Fruit fly (Drosophila melanogaster) whole organism, wandering third instar larva: ENCODE measurements around the gene TSG101.
A peak's percentile ranks its signal among the peaks of the same experiment; 100 is the strongest.

Experiments used
- Abd-B ChIP-seq: fragments of >200 bp; optimal IDR thresholded peaks from 2 replicates; lab custom pipeline; 2017; ENCODE audit warnings: missing biosample characterization, missing genetic modification characterization
- CG9705 ChIP-seq: fragments of 200-800 bp; sonication (Bioruptor generic); optimal IDR thresholded peaks from 2 replicates; lab custom pipeline; 2018; ENCODE audit warnings: missing biosample characterization, mild to moderate bottlenecking, missing genetic modification characterization
- Dfd ChIP-seq: fragments of >200 bp; optimal IDR thresholded peaks from 2 replicates; lab custom pipeline; 2017; ENCODE audit warnings: missing biosample characterization, missing genetic modification characterization
- Dif ChIP-seq: fragments of 200-275, 200-300 bp; sonication (Bioruptor generic); optimal IDR thresholded peaks from 2 replicates; lab custom pipeline; 2018; ENCODE audit warnings: missing biosample characterization, missing genetic modification characterization; ENCODE audit not compliant: partially characterized antibody
- GATAd ChIP-seq: sonication (Bioruptor generic); optimal IDR thresholded peaks from 2 replicates; lab custom pipeline; 2016; ENCODE audit warnings: missing biosample characterization, missing genetic modification characterization
- HLH106 ChIP-seq: fragments of 200-800 bp; optimal IDR thresholded peaks from 3 replicates; lab custom pipeline; 2019; ENCODE audit warnings: missing biosample characterization, mild to moderate bottlenecking, missing genetic modification characterization, moderate library complexity
- Hnf4 ChIP-seq: fragments of 200-800 bp; sonication (Bioruptor generic); optimal IDR thresholded peaks from 2 replicates; lab custom pipeline; 2016; ENCODE audit warnings: missing biosample characterization, mild to moderate bottlenecking, missing genetic modification characterization
- Hr78 ChIP-seq: fragments of >200 bp; optimal IDR thresholded peaks from 2 replicates; lab custom pipeline; 2017; ENCODE audit warnings: missing biosample characterization, missing genetic modification characterization
- Mio ChIP-seq: sonication (Bioruptor generic); optimal IDR thresholded peaks from 2 replicates; lab custom pipeline; 2016; ENCODE audit warnings: missing biosample characterization, missing genetic modification characterization
- Myc ChIP-seq: fragments of >200 bp; optimal IDR thresholded peaks from 2 replicates; lab custom pipeline; 2017
- N ChIP-seq: fragments of >200 bp; optimal IDR thresholded peaks from 2 replicates; lab custom pipeline; 2018; ENCODE audit warnings: missing biosample characterization, missing external identifiers, missing genetic modification characterization
- Rel ChIP-seq, 2 experiments: fragments of 200-800 bp; sonication (Bioruptor generic) in 1 of 2; optimal IDR thresholded peaks; 2 replicates in 1 of 2; 3 replicates in 1 of 2; lab custom pipeline; 2016 to 2019; ENCODE audit warnings: mild to moderate bottlenecking in 2 of 2, missing biosample characterization in 2 of 2, missing genetic modification characterization in 2 of 2, moderate library complexity in 1 of 2
- Sp1 ChIP-seq: fragments of 200-800 bp; sonication (Bioruptor generic); optimal IDR thresholded peaks from 3 replicates; lab custom pipeline; 2019; ENCODE audit warnings: missing biosample characterization, mild to moderate bottlenecking, missing genetic modification characterization, moderate library complexity
- Vsx2 ChIP-seq: fragments of 200-300, 225-300 bp; sonication (Bioruptor generic); optimal IDR thresholded peaks from 2 replicates; lab custom pipeline; 2018; ENCODE audit warnings: missing biosample characterization, missing genetic modification characterization; ENCODE audit not compliant: partially characterized antibody
- br ChIP-seq: fragments of 200-800 bp; sonication (Bioruptor generic); optimal IDR thresholded peaks from 2 replicates; lab custom pipeline; 2016; ENCODE audit warnings: missing biosample characterization, missing genetic modification characterization
- brk ChIP-seq: fragments of 200-800 bp; sonication (Bioruptor generic); optimal IDR thresholded peaks from 2 replicates; lab custom pipeline; 2016; ENCODE audit warnings: missing biosample characterization, mild to moderate bottlenecking, missing genetic modification characterization
- dl ChIP-seq, 2 experiments: fragments of 175-275, 200-275 bp in 1 of 2; fragments of 200-275 bp in 1 of 2; sonication (Bioruptor generic); optimal IDR thresholded peaks; lab custom pipeline; 2018; ENCODE audit warnings: mild to moderate bottlenecking in 2 of 2, missing biosample characterization in 2 of 2, missing genetic modification characterization in 2 of 2, moderate library complexity in 2 of 2; ENCODE audit not compliant: partially characterized antibody in 2 of 2, insufficient read depth in 1 of 2
- dmrt93B ChIP-seq: fragments of 200-800 bp; sonication (Bioruptor generic); optimal IDR thresholded peaks from 2 replicates; lab custom pipeline; 2018; ENCODE audit warnings: missing biosample characterization, mild to moderate bottlenecking, missing genetic modification characterization
- dsf ChIP-seq: sonication (Bioruptor generic); optimal IDR thresholded peaks from 2 replicates; lab custom pipeline; 2016; ENCODE audit warnings: missing biosample characterization, missing genetic modification characterization, borderline replicate concordance
- ey ChIP-seq: fragments of 200-800 bp; sonication (Bioruptor generic); optimal IDR thresholded peaks from 2 replicates; lab custom pipeline; 2016; ENCODE audit warnings: missing biosample characterization, missing genetic modification characterization
- foxo ChIP-seq, 2 experiments: fragments of 200-800 bp; sonication (Bioruptor generic); optimal IDR thresholded peaks; 2 replicates in 1 of 2; 3 replicates in 1 of 2; lab custom pipeline; 2016 to 2017; ENCODE audit warnings: missing biosample characterization in 2 of 2, missing genetic modification characterization in 2 of 2
- fru ChIP-seq: fragments of 200-800 bp; sonication (Bioruptor generic); optimal IDR thresholded peaks from 3 replicates; lab custom pipeline; 2016; ENCODE audit warnings: missing biosample characterization, mild to moderate bottlenecking, missing genetic modification characterization
- h ChIP-seq: fragments of 200-800 bp; sonication (Bioruptor generic); optimal IDR thresholded peaks from 3 replicates; lab custom pipeline; 2016; ENCODE audit warnings: missing biosample characterization, mild to moderate bottlenecking, missing genetic modification characterization
- jim ChIP-seq: fragments of 175-275, 200-325 bp; sonication (Bioruptor generic); optimal IDR thresholded peaks from 2 replicates; lab custom pipeline; 2016; ENCODE audit warnings: missing biosample characterization, mild to moderate bottlenecking, missing genetic modification characterization
- lola ChIP-seq: fragments of >200 bp; optimal IDR thresholded peaks from 2 replicates; lab custom pipeline; 2017; ENCODE audit warnings: missing biosample characterization, missing genetic modification characterization
- pan ChIP-seq: fragments of >200 bp; optimal IDR thresholded peaks from 2 replicates; lab custom pipeline; 2017
- sage ChIP-seq: fragments of 200-800 bp; sonication (Bioruptor generic); optimal IDR thresholded peaks from 2 replicates; lab custom pipeline; 2016; ENCODE audit warnings: missing biosample characterization, mild to moderate bottlenecking, missing genetic modification characterization
- sv ChIP-seq: fragments of 200-800 bp; sonication (Bioruptor generic); optimal IDR thresholded peaks from 3 replicates; lab custom pipeline; 2016; ENCODE audit warnings: missing biosample characterization, missing genetic modification characterization
- woc ChIP-seq: sonication (Bioruptor generic); optimal IDR thresholded peaks from 2 replicates; lab custom pipeline; 2016; ENCODE audit warnings: missing biosample characterization, mild to moderate bottlenecking, missing genetic modification characterization

The TSG101 gene

dm6 chr3L:16860322-16860721, 18.2 kb downstream of the TSG101 start, which contains the start of gene CG13029:
CG13029 (plus strand) TSS chr3L:16860622.
- TF ChIP-seq Abd-B (no peak), Hr78 (GFP tag; lab: Kevin White, UChicago) (no peak), CG9705 (no peak), dl (GFP tag; optimal IDR thresholded peaks at IDR 0.05; lab: Kevin White, UChicago; ENCODE audit: insufficient read depth in 1 of 2, partially characterized antibody in 2 of 2) (no peak), Rel (GFP tag; optimal IDR thresholded peaks at IDR 0.05; lab: Kevin White, UChicago) (no peak), Rel (tag; optimal IDR thresholded peaks at IDR 0.05; lab: Kevin White, UChicago) (no peak), Myc (lab: Kevin White, UChicago) (no peak), Dfd (GFP tag; lab: Kevin White, UChicago) (no peak)

- TF ChIP-seq pan (lab: Kevin White, UChicago) (no peak), foxo (GFP tag; optimal IDR thresholded peaks at IDR 0.05; lab: Kevin White, UChicago) (no peak), woc (GFP tag; lab: Kevin White, UChicago) (no peak), Hnf4 (GFP tag; lab: Kevin White, UChicago) (no peak), Rel (GFP tag; optimal IDR thresholded peaks at IDR 0.05; lab: Kevin White, UChicago) (no peak), Rel (tag; optimal IDR thresholded peaks at IDR 0.05; lab: Kevin White, UChicago) (no peak), brk (GFP tag; lab: Kevin White, UChicago) (no peak), dsf (GFP tag; lab: Kevin White, UChicago) (no peak), sage (GFP tag; lab: Kevin White, UChicago) (no peak), Myc (lab: Kevin White, UChicago) (no peak), jim (GFP tag; lab: Kevin White, UChicago) (no peak), Hr78 (GFP tag; lab: Kevin White, UChicago) (no peak), HLH106 (no peak)
- TF ChIP-seq, all 38 proteins: peak for 0
Observed at dm6 chr3L:16860879-16861278, 18.8 kb downstream of the TSG101 start.

dm6 chr3L:16862284-16862683, 20.2 kb downstream of the TSG101 start, which contains the start of gene Rh4:
Rh4 (minus strand) TSS chr3L:16862517.
- no peak for TF ChIP-seq Sp1 (GFP tag; lab: Kevin White, UChicago)
- no peak for TF ChIP-seq jim (GFP tag; lab: Kevin White, UChicago)
- no peak for TF ChIP-seq pan (lab: Kevin White, UChicago)
- no peak for TF ChIP-seq dmrt93B (GFP tag; lab: Kevin White, UChicago)
- TF ChIP-seq GATAd (GFP tag; lab: Kevin White, UChicago), result no peak
- TF ChIP-seq Dfd (GFP tag; lab: Kevin White, UChicago), result no peak
- no peak for TF ChIP-seq Dif (GFP tag; lab: Kevin White, UChicago)
- no peak for TF ChIP-seq br (GFP tag; lab: Kevin White, UChicago)
- TF ChIP-seq HLH106, result no peak
- TF ChIP-seq h (GFP tag; lab: Kevin White, UChicago), result no peak
- TF ChIP-seq sage (GFP tag; lab: Kevin White, UChicago), result no peak
- TF ChIP-seq N, result no peak
- no peak for TF ChIP-seq dl (GFP tag; optimal IDR thresholded peaks at IDR 0.05; lab: Kevin White, UChicago; ENCODE audit: insufficient read depth in 1 of 2, partially characterized antibody in 2 of 2)
- TF ChIP-seq sv (GFP tag; lab: Kevin White, UChicago), result no peak
- no peak for TF ChIP-seq lola (GFP tag; lab: Kevin White, UChicago)
- no peak for TF ChIP-seq ey (GFP tag; lab: Kevin White, UChicago)

- no peak for TF ChIP-seq Mio (GFP tag; lab: Kevin White, UChicago)
Observed at dm6 chr3L:16862958-16863357, 20.9 kb downstream of the TSG101 start, which contains the start of gene CG9951. CG9951 (plus strand) TSS chr3L:16863164.

- peak; percentile 49 for TF ChIP-seq Vsx2 (GFP tag; lab: Kevin White, UChicago)
- TF ChIP-seq fru (GFP tag; lab: Kevin White, UChicago), result peak; percentile 22
- TF ChIP-seq woc (GFP tag; lab: Kevin White, UChicago), result peak; percentile 78
- TF ChIP-seq Rel (GFP tag; optimal IDR thresholded peaks at IDR 0.05; lab: Kevin White, UChicago), result no peak
- peak; percentile 31 for TF ChIP-seq Rel (tag; optimal IDR thresholded peaks at IDR 0.05; lab: Kevin White, UChicago)
- no peak for TF ChIP-seq Myc (lab: Kevin White, UChicago)
- TF ChIP-seq dsf (GFP tag; lab: Kevin White, UChicago), result peak; percentile 7
- TF ChIP-seq CG9705, result no peak
Observed at dm6 chr3L:16865123-16865831, 23.2 kb downstream of the TSG101 start, which contains the start of gene Lmpt. Lmpt (plus strand) TSS chr3L:16865295.
